Worm (Caenorhabditis elegans): ENCODE data around the gene sar-1.

The sar-1 gene

DNA sequence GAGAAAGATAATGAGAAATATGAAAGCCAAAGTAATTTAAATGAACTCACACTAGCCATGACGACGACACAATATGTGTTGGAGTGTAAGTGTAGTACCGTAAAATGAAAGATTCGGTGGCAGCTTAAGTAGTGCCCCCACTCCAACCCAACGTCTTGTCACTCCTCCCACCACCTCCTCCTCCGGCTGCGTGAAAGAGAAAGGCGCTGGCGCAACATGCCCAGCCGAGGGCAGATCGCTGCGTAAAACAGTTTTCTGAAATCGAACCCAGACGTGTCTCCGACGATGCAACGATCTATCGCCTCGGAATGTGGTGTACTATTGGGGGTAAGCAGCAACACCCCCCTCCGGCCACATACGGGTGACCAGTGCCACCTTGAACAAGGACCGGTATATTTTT lies 3.9 kb upstream of the sar-1 start, which contains the start of gene ZK180.5:
ZK180.5 (minus strand) TSS at position 101 of the 400 bp plus-strand sequence.
- TF ChIP-seq nhr-76 (tag; optimal IDR thresholded peaks at IDR 0.05) (no peak), unc-39 (tag; optimal IDR thresholded peaks at IDR 0.05) (no peak), ceh-83 (GFP tag; optimal IDR thresholded peaks at IDR 0.05) (no peak), sem-2 (GFP tag; optimal IDR thresholded peaks at IDR 0.05) (no peak), tbx-8 (GFP tag; optimal IDR thresholded peaks at IDR 0.05) (no peak), elt-3 (tag; optimal IDR thresholded peaks at IDR 0.05) (no peak), blmp-1 (tag; optimal IDR thresholded peaks at IDR 0.05) (no peak), ztf-11 (tag; optimal IDR thresholded peaks at IDR 0.05) (no peak), drap-1 (GFP tag; optimal IDR thresholded peaks at IDR 0.05) (no peak), lsy-2 (tag; optimal IDR thresholded peaks at IDR 0.05) (no peak), lin-13 (tag; optimal IDR thresholded peaks at IDR 0.05) (no peak), mab-5 (tag; optimal IDR thresholded peaks at IDR 0.05) (no peak), snpc-4 (tag; optimal IDR thresholded peaks at IDR 0.05) (no peak), cnd-1 (tag; optimal IDR thresholded peaks at IDR 0.05) (no peak), bed-3 (GFP tag; optimal IDR thresholded peaks at IDR 0.05) (no peak), nhr-12 (tag; optimal IDR thresholded peaks at IDR 0.05) (no peak), sptf-1 (tag; optimal IDR thresholded peaks at IDR 0.05) (no peak), ham-2 (GFP tag; optimal IDR thresholded peaks at IDR 0.05) (no peak)

DNA sequence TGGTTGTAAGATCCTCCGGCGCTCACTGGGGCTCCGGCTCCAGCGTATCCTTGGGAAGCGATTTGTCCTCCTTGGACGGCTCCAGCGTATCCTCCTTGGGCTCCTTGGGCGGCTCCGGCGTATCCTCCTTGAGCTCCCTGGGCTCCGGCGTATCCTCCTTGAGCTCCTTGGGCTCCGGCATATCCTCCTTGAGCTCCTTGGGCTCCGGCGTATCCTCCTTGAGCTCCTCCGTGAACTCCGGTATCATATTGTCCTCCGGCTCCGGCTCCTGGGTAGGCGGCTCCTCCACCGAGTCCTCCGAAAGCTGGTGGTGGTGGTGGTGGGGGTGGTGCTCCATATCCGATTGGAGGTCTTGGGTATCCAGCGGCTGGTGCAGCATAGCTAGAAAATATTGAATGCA lies 3.4 kb upstream of the sar-1 start:
- no peak for TF ChIP-seq hlh-1 (tag; optimal IDR thresholded peaks at IDR 0.05)
- TF ChIP-seq elt-1 (tag; optimal IDR thresholded peaks at IDR 0.05; ENCODE audit: borderline replicate concordance, insufficient read depth) = no peak
- TF ChIP-seq snpc-4 (tag; optimal IDR thresholded peaks at IDR 0.05) = no peak
- TF ChIP-seq ceh-43 (GFP tag; optimal IDR thresholded peaks at IDR 0.05) = no peak
- TF ChIP-seq lin-32 (GFP tag; optimal IDR thresholded peaks at IDR 0.05) = no peak
- no peak for TF ChIP-seq unc-62 (GFP tag; optimal IDR thresholded peaks at IDR 0.05)
- TF ChIP-seq nhr-76 (tag; optimal IDR thresholded peaks at IDR 0.05) = no peak
- TF ChIP-seq sem-2 (GFP tag; optimal IDR thresholded peaks at IDR 0.05) = no peak
- TF ChIP-seq pha-4 (tag; optimal IDR thresholded peaks at IDR 0.05) = no peak
- TF ChIP-seq nhr-237 (tag; optimal IDR thresholded peaks at IDR 0.05) = no peak
- no peak for TF ChIP-seq zip-8 (tag; optimal IDR thresholded peaks at IDR 0.05)
- TF ChIP-seq elt-3 (tag; optimal IDR thresholded peaks at IDR 0.05) = no peak

DNA sequence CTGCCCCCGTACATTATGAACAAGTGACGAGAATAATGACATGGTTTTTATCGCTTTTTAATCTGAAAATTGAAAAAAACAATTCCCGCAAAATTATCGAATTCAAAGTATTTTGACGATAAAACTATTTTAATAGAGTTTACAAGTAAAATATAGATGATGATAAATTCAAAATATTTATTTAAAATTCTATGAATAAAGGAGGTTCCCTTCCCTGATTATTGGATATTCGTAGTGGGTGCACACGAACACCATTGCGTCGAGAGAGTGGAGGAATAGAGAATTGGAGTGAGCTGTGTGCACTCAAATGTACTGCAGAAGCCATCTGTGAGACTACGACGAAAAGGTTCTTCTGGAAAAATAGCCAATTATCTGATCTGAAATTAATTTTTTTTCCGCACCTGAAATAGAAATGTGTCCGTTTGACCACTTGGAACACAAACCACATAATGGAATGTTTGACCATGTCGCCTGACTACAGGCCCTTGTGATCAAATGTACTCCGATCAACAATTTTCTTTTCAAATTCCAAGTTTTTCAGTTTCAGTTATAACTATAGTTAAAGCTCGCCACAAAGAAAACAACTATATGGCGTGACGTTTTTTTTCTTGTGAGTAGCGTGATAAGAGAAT lies 1.7 kb downstream of the sar-1 start, which contains the start of the genes rfth-1 and ZK180.8:
rfth-1 (minus strand) TSS at position 51 of the 632 bp plus-strand sequence.
ZK180.8 (minus strand) TSS at position 466 of the 632 bp plus-strand sequence.
- TF ChIP-seq ceh-83 (GFP tag; optimal IDR thresholded peaks at IDR 0.05) (no peak), mep-1 (tag; optimal IDR thresholded peaks at IDR 0.05) (no peak), hlh-1 (tag; optimal IDR thresholded peaks at IDR 0.05) (no peak), sptf-1 (tag; optimal IDR thresholded peaks at IDR 0.05) (no peak), unc-120 (tag; optimal IDR thresholded peaks at IDR 0.05; ENCODE audit: poor library complexity, severe bottlenecking) (no peak), pha-4 (tag; optimal IDR thresholded peaks at IDR 0.05) (no peak), nhr-12 (tag; optimal IDR thresholded peaks at IDR 0.05) (no peak), sem-2 (GFP tag; optimal IDR thresholded peaks at IDR 0.05) (no peak), blmp-1 (tag; optimal IDR thresholded peaks at IDR 0.05) (no peak), ztf-11 (tag; optimal IDR thresholded peaks at IDR 0.05) (no peak)

DNA sequence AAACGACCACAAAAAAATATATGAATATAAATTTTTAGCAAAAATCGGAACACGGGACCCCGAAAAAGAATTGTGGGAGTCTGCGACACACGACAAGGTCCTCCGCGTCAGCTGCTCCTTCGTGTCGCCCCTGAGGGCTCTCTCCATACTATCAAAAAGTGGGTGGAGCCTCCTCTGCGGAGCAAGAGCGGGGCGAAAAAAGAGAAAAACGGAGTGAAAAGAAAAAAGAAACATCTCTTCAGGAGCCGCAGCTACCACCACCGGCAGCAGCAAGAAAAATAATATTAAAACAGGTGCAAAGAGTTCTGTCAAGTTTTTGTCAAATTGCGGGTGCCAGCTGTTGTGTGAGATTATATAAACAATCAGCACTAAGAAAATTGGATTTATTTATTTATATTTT lies 6.5 kb downstream of the sar-1 start, which contains the start of gene gbb-2:
gbb-2 (minus strand) TSS at position 112 of the 400 bp plus-strand sequence.
- TF ChIP-seq unc-120 (tag; optimal IDR thresholded peaks at IDR 0.05; ENCODE audit: poor library complexity, severe bottlenecking) = peak; percentile 82
- TF ChIP-seq hlh-1 (tag; optimal IDR thresholded peaks at IDR 0.05) = peak; percentile 56
- TF ChIP-seq tbx-8 (GFP tag; optimal IDR thresholded peaks at IDR 0.05) = no peak

DNA sequence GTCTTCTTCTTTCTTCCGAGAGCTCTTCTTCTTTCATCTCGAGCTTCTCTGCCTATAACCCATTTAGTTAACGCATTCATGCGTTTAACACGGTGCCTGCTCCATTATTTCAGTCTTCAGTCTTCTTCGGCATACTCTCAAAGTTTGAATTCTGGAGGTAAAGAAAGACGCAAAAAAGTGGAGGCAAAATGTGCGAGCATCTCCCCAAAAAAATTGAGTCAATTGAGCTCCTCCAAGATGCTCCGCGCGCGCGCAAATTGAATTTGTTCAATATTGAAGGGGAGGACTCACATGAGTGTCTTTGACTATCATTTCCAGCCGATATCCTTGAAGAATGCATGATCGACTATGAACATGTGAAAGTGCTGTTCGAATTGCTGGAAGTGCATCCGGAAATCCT lies 8.0 kb downstream of the sar-1 start:
- peak; percentile 87 for TF ChIP-seq ces-1 (GFP tag; optimal IDR thresholded peaks at IDR 0.05)
- no peak for TF ChIP-seq ceh-39 (tag; optimal IDR thresholded peaks at IDR 0.05)
- TF ChIP-seq tbx-8 (GFP tag; optimal IDR thresholded peaks at IDR 0.05) = no peak
- no peak for TF ChIP-seq nhr-28 (tag; optimal IDR thresholded peaks at IDR 0.05)
- TF ChIP-seq unc-39 (tag; optimal IDR thresholded peaks at IDR 0.05) = no peak

Data from whole organism, mixed stage, embryonic.